Worm (Caenorhabditis elegans) whole organism, midembryonic: Measurements from ENCODE around the gene Y53F4B.23.

Experiments
- T22C8.4 ChIP-seq: fragments of 200-800 bp; sonication (Bioruptor generic); IDR thresholded peaks from 2 replicates; pipeline ENCODE4 v1.3.6; 2022; ENCODE audit warnings: missing genetic modification characterization, missing compliant biosample characterization
- cog-1 ChIP-seq: sonication (generic microtip); optimal IDR thresholded peaks from 2 replicates; lab custom pipeline; 2016; ENCODE audit warnings: missing genetic modification characterization, missing compliant biosample characterization
- flt-1 ChIP-seq: fragments of 200-800 bp; sonication (Bioruptor generic); IDR thresholded peaks from 2 replicates; pipeline ENCODE4 v1.3.6; 2022; ENCODE audit warnings: missing genetic modification characterization, missing compliant biosample characterization
- klf-2 ChIP-seq: fragments of 200-800 bp; sonication (Bioruptor generic); conservative IDR thresholded peaks from 2 replicates; pipeline ENCODE4 v1.3.6; 2022; ENCODE audit warnings: missing genetic modification reagents, missing genetic modification characterization, missing compliant biosample characterization
- med-1 ChIP-seq: sonication (generic microtip); optimal IDR thresholded peaks from 2 replicates; lab custom pipeline; 2017; ENCODE audit warnings: missing genetic modification characterization, mild to moderate bottlenecking, missing compliant biosample characterization, antibody characterized with exemption, missing genetic modification reagents; ENCODE audit not compliant: insufficient read depth
- ref-1 ChIP-seq: fragments of 200-800 bp; sonication (Bioruptor generic); conservative IDR thresholded peaks from 2 replicates; pipeline ENCODE4 v1.3.6; 2022; ENCODE audit warnings: missing genetic modification reagents, missing genetic modification characterization, missing compliant biosample characterization
- tab-1 ChIP-seq: fragments of 200-800 bp; sonication (Bioruptor generic); IDR thresholded peaks from 2 replicates; pipeline ENCODE4 v1.3.6; 2022; ENCODE audit warnings: missing genetic modification characterization, missing compliant biosample characterization
- ztf-23 ChIP-seq: fragments of 200-800 bp; sonication (Bioruptor generic); IDR thresholded peaks from 2 replicates; pipeline ENCODE4 v1.3.6; 2022; ENCODE audit warnings: missing genetic modification reagents, missing genetic modification characterization, missing compliant biosample characterization
- ztf-29 ChIP-seq: fragments of 200-800 bp; sonication (Bioruptor generic); IDR thresholded peaks from 2 replicates; pipeline ENCODE4 v1.3.6; 2022; ENCODE audit warnings: missing genetic modification reagents, missing genetic modification characterization, missing compliant biosample characterization

Gene Y53F4B.23

DNA sequence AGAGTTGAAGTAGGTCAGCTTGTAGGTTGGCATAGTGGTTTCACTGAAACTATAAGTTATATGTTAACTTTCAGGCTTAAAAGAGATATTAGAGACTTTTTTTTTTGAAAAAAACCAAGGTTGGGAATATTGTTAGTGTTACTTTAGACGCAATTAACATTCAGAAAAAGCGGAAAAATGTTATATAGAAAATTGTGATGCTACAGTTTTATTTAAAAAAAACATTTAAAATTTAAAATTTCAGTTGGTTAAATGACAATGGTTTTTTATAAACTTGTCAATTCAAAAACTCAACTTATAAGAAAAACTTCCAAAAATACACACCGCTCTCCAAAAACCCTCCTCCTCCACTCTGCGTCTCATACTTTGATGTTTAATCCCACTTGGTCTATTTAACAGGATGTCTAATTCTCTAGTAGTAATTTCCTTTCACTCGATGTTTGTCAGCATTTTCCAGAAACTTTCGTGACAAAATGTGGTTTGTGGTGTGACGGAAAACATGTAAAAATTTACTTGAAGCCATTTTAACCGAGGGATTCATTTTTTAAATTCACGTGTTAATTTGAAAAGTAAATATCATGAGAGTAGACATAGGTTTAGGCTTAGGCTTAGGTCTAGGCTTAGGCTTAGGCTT lies 50.7 kb downstream of the Y53F4B.23 start, which contains the start of gene gst-31:
TSS of gene gst-31 (minus strand) at position 51 of the 634 bp plus-strand sequence.
- TF ChIP-seq flt-1 (GFP tag; lab: Robert Waterston, UW) = no peak
- TF ChIP-seq klf-2 (GFP tag; lab: Robert Waterston, UW) = no peak
- no peak for TF ChIP-seq ztf-23
- TF ChIP-seq cog-1 (tag; lab: Kevin White, UChicago) = no peak
- no peak for TF ChIP-seq ztf-29 (GFP tag; lab: Robert Waterston, UW)
- no peak for TF ChIP-seq ref-1 (GFP tag; lab: Robert Waterston, UW)

ce11 chrII:15175643-15176042 lies 51.3 kb downstream of the Y53F4B.23 start, which contains the start of gene Y53F4B.36:
Gene Y53F4B.36 (plus strand): TSS chrII:15175943.
- TF ChIP-seq ztf-29 (GFP tag; lab: Robert Waterston, UW) = no peak
- no peak for TF ChIP-seq tab-1 (GFP tag; lab: Robert Waterston, UW)
- no peak for TF ChIP-seq T22C8.4 (GFP tag; lab: Robert Waterston, UW)
- no peak for TF ChIP-seq ztf-23
- no peak for TF ChIP-seq med-1 (GFP tag; lab: Kevin White, UChicago)
- no peak for TF ChIP-seq klf-2 (GFP tag; lab: Robert Waterston, UW)
- TF ChIP-seq ref-1 (GFP tag; lab: Robert Waterston, UW) = no peak
- no peak for TF ChIP-seq flt-1 (GFP tag; lab: Robert Waterston, UW)
- TF ChIP-seq cog-1 (tag; lab: Kevin White, UChicago) = no peak
